Fruit fly (Drosophila melanogaster): ENCODE measurements around the gene CG9662.

DNA sequence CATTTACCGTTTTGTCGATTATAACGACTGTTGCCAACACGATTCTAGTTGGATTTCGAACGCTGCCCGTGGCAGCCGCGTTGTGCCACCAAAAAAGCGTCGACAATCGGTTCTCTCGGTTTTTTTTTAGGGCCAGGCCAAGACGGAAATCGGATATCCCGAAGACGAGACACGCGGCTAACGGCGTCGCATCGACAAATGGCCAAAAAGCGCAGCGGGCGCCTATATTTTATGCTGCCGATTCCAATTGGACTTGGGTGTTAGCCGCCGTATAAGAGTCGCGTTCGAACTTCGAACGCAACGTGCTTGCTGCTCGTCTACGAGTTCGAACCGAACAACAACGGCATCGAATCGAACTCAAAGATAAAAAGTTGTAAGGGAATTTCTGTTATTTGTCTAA, 46.2 kb upstream of the CG9662 start:
- TF ChIP-seq Clk (GFP tag; optimal IDR thresholded peaks at IDR 0.05) (no peak), toe (GFP tag; optimal IDR thresholded peaks at IDR 0.05) (no peak), bab1 (GFP tag; optimal IDR thresholded peaks at IDR 0.05) (no peak)

All from whole organism, adult.